Worm (Caenorhabditis elegans) whole organism, mixed stage, embryonic: ENCODE results near the gene cpar-1.

ENCODE experiments used
- M03D4.4 ChIP-seq: sonication (generic microtip); optimal IDR thresholded peaks from 2 replicates; lab custom pipeline; 2017; ENCODE audit warnings: mild to moderate bottlenecking, missing genetic modification characterization, missing compliant biosample characterization
- bed-3 ChIP-seq: fragments of 200-800 bp; sonication (Bioruptor generic); optimal IDR thresholded peaks from 3 replicates; lab custom pipeline; 2018; ENCODE audit warnings: mild to moderate bottlenecking, missing genetic modification characterization, moderate library complexity, missing compliant biosample characterization
- blmp-1 ChIP-seq: fragments of 150-350 bp; optimal IDR thresholded peaks from 2 replicates; lab custom pipeline; 2014; ENCODE audit warnings: missing biosample characterization, missing genetic modification characterization
- ceh-39 ChIP-seq: fragments of 150-350 bp; optimal IDR thresholded peaks from 2 replicates; lab custom pipeline; 2014; ENCODE audit warnings: missing biosample characterization, missing genetic modification characterization
- ceh-43 ChIP-seq: fragments of 200-800 bp; sonication (Bioruptor generic); optimal IDR thresholded peaks from 2 replicates; lab custom pipeline; 2018; ENCODE audit warnings: mild to moderate bottlenecking, missing genetic modification characterization, moderate library complexity, missing compliant biosample characterization
- ceh-83 ChIP-seq: fragments of 200-800 bp; sonication (Bioruptor generic); optimal IDR thresholded peaks from 2 replicates; lab custom pipeline; 2018; ENCODE audit warnings: mild to moderate bottlenecking, missing genetic modification characterization, missing compliant biosample characterization
- ces-1 ChIP-seq: fragments of 150-350 bp; optimal IDR thresholded peaks from 2 replicates; lab custom pipeline; 2014; ENCODE audit warnings: missing biosample characterization, missing genetic modification reagents, missing genetic modification characterization
- cnd-1 ChIP-seq: fragments of 200-800 bp; sonication (Bioruptor generic); optimal IDR thresholded peaks from 2 replicates; lab custom pipeline; 2018; ENCODE audit warnings: mild to moderate bottlenecking, missing genetic modification characterization, missing compliant biosample characterization
- drap-1 ChIP-seq: fragments of 200-800 bp; sonication (Bioruptor generic); optimal IDR thresholded peaks from 3 replicates; lab custom pipeline; 2018; ENCODE audit warnings: mild to moderate bottlenecking, missing genetic modification characterization, missing compliant biosample characterization
- elt-1 ChIP-seq: sonication (generic microtip); optimal IDR thresholded peaks from 2 replicates; lab custom pipeline; 2017; ENCODE audit warnings: missing genetic modification characterization, mild to moderate bottlenecking, missing compliant biosample characterization, antibody characterized with exemption, moderate library complexity, borderline replicate concordance; ENCODE audit not compliant: insufficient read depth
- elt-3 ChIP-seq: fragments of 150-350 bp; optimal IDR thresholded peaks from 2 replicates; lab custom pipeline; 2014; ENCODE audit warnings: missing biosample characterization, missing genetic modification characterization
- flh-1 ChIP-seq: fragments of 200-800 bp; sonication (Bioruptor generic); optimal IDR thresholded peaks from 2 replicates; lab custom pipeline; 2018; ENCODE audit warnings: mild to moderate bottlenecking, missing genetic modification characterization, moderate library complexity, missing compliant biosample characterization
- ham-2 ChIP-seq: fragments of 200-800 bp; sonication (Bioruptor generic); optimal IDR thresholded peaks from 2 replicates; lab custom pipeline; 2018; ENCODE audit warnings: mild to moderate bottlenecking, missing genetic modification characterization, missing compliant biosample characterization
- hlh-1 ChIP-seq: fragments of 150-350 bp; optimal IDR thresholded peaks from 2 replicates; lab custom pipeline; 2014; ENCODE audit warnings: missing biosample characterization, missing genetic modification reagents, missing genetic modification characterization
- lin-13 ChIP-seq: fragments of 150-350 bp; optimal IDR thresholded peaks from 2 replicates; lab custom pipeline; 2014; ENCODE audit warnings: missing biosample characterization, missing genetic modification characterization
- lin-32 ChIP-seq: fragments of 200-800 bp; sonication (Bioruptor generic); optimal IDR thresholded peaks from 2 replicates; lab custom pipeline; 2018; ENCODE audit warnings: mild to moderate bottlenecking, missing genetic modification characterization, missing compliant biosample characterization
- lsy-2 ChIP-seq: fragments of 150-350 bp; optimal IDR thresholded peaks from 2 replicates; lab custom pipeline; 2014; ENCODE audit warnings: missing biosample characterization, missing genetic modification characterization
- mab-5 ChIP-seq: fragments of 150-350 bp; optimal IDR thresholded peaks from 2 replicates; lab custom pipeline; 2014; ENCODE audit warnings: missing biosample characterization, missing genetic modification characterization
- mep-1 ChIP-seq: fragments of 150-350 bp; optimal IDR thresholded peaks from 2 replicates; lab custom pipeline; 2017; ENCODE audit warnings: missing biosample characterization, missing genetic modification reagents, missing genetic modification characterization, inconsistent platforms
- mls-2 ChIP-seq: sonication (generic microtip); optimal IDR thresholded peaks from 2 replicates; lab custom pipeline; 2016; ENCODE audit warnings: mild to moderate bottlenecking, missing genetic modification characterization, moderate library complexity, missing compliant biosample characterization
- nhr-12 ChIP-seq: fragments of 150-350 bp; optimal IDR thresholded peaks from 2 replicates; lab custom pipeline; 2014; ENCODE audit warnings: missing biosample characterization, missing genetic modification characterization
- nhr-2 ChIP-seq: fragments of 150-350 bp; optimal IDR thresholded peaks from 2 replicates; lab custom pipeline; 2014; ENCODE audit warnings: missing biosample characterization, missing genetic modification characterization
- nhr-237 ChIP-seq: fragments of 150-350 bp; optimal IDR thresholded peaks from 2 replicates; lab custom pipeline; 2014; ENCODE audit warnings: missing biosample characterization, missing genetic modification characterization
- nhr-28 ChIP-seq: fragments of 150-350 bp; optimal IDR thresholded peaks from 2 replicates; lab custom pipeline; 2014; ENCODE audit warnings: missing biosample characterization, missing genetic modification characterization
- nhr-76 ChIP-seq: sonication (generic microtip); optimal IDR thresholded peaks from 2 replicates; lab custom pipeline; 2017; ENCODE audit warnings: missing biosample characterization, missing genetic modification characterization
- pha-4 ChIP-seq: fragments of 150-350 bp; optimal IDR thresholded peaks from 2 replicates; lab custom pipeline; 2018; ENCODE audit warnings: missing biosample characterization, missing genetic modification reagents, missing genetic modification characterization
- sem-2 ChIP-seq: fragments of 200-800 bp; sonication (Bioruptor generic); optimal IDR thresholded peaks from 2 replicates; lab custom pipeline; 2018; ENCODE audit warnings: mild to moderate bottlenecking, missing genetic modification characterization, missing compliant biosample characterization
- snpc-4 ChIP-seq: fragments of 150-350 bp; optimal IDR thresholded peaks from 2 replicates; lab custom pipeline; 2014; ENCODE audit warnings: missing biosample characterization, missing genetic modification characterization
- sptf-1 ChIP-seq: sonication (generic microtip); optimal IDR thresholded peaks from 2 replicates; lab custom pipeline; 2017; ENCODE audit warnings: mild to moderate bottlenecking, missing genetic modification characterization, moderate library complexity, missing compliant biosample characterization
- tbx-8 ChIP-seq: fragments of 200-800 bp; sonication (Bioruptor generic); optimal IDR thresholded peaks from 2 replicates; lab custom pipeline; 2018; ENCODE audit warnings: mild to moderate bottlenecking, missing genetic modification characterization, moderate library complexity, missing compliant biosample characterization
- unc-120 ChIP-seq: sonication (generic microtip); optimal IDR thresholded peaks from 2 replicates; lab custom pipeline; 2017; ENCODE audit warnings: missing genetic modification characterization, missing compliant biosample characterization; ENCODE audit not compliant: poor library complexity, severe bottlenecking
- unc-39 ChIP-seq: fragments of 150-350 bp; optimal IDR thresholded peaks from 2 replicates; lab custom pipeline; 2014; ENCODE audit warnings: missing biosample characterization, missing genetic modification characterization
- unc-62 ChIP-seq: fragments of 150-350 bp; optimal IDR thresholded peaks from 2 replicates; lab custom pipeline; 2014; ENCODE audit warnings: missing biosample characterization, missing genetic modification reagents, missing genetic modification characterization
- zip-8 ChIP-seq: fragments of 150-350 bp; optimal IDR thresholded peaks from 2 replicates; lab custom pipeline; 2014; ENCODE audit warnings: missing biosample characterization, missing genetic modification characterization
- ztf-11 ChIP-seq: fragments of 150-350 bp; optimal IDR thresholded peaks from 2 replicates; lab custom pipeline; 2014; ENCODE audit warnings: missing biosample characterization, missing genetic modification characterization

Gene cpar-1

DNA sequence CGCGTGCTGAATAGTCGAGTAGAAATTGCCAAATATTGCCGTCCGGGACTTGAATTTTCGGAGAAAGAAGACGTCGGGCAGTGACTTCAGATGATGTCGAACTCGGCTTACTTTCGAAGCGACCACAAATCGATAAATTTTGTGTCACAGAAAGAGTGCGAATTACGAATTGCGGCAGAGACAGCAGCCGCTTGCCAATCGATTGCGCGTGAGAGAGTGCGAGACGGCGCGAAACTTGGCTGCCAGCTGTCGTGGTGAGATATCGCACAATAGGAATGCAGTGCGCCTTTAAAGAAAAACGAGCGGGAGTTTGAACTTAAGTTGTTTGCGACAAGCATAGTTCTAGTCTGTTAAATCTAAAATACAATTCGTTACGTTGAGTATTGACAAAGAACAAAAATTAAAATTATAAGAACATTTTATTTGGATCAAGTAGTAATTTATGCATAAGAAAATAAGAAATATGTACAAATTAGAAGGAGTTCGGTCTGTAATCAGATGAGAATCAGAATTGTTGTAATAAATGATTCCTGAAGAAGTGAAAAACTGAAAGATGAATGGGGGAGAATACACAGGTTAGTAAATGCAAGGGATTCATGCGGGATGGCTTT, 9.7 kb downstream of the cpar-1 start, which contains the start of gene pir-2:
TSS of gene pir-2 (minus strand) at position 218 of the 611 bp plus-strand sequence.
- TF ChIP-seq unc-62: peak; percentile 74
- peak; percentile 63 for TF ChIP-seq ztf-11 (tag; lab: Kevin White, UChicago)
- peak; percentile 98 for TF ChIP-seq hlh-1 (tag; lab: Kevin White, UChicago)
- no peak for TF ChIP-seq mab-5 (tag; lab: Kevin White, UChicago)
- TF ChIP-seq nhr-12: no peak
- TF ChIP-seq lin-13 (tag; lab: Kevin White, UChicago): peak; percentile 28
- TF ChIP-seq zip-8: no peak
- no peak for TF ChIP-seq nhr-28
- TF ChIP-seq elt-1 (tag; lab: Kevin White, UChicago): no peak
- TF ChIP-seq nhr-2 (tag; lab: Kevin White, UChicago): peak; percentile 12
- peak; percentile 83 for TF ChIP-seq pha-4 (tag; lab: Kevin White, UChicago)
- peak; percentile 94 for TF ChIP-seq cnd-1 (tag; lab: Kevin White, UChicago)
- TF ChIP-seq tbx-8 (GFP tag; lab: Kevin White, UChicago): no peak
- peak; percentile 83 for TF ChIP-seq lin-32 (GFP tag; lab: Kevin White, UChicago)
- TF ChIP-seq ceh-39 (tag; lab: Kevin White, UChicago): peak; percentile 93
- TF ChIP-seq sem-2 (GFP tag; lab: Kevin White, UChicago): no peak
- peak; percentile 66 for TF ChIP-seq mls-2 (tag; lab: Kevin White, UChicago)
- TF ChIP-seq nhr-76 (tag; lab: Kevin White, UChicago): no peak
- TF ChIP-seq drap-1: peak; percentile 32
- TF ChIP-seq ceh-43 (GFP tag; lab: Kevin White, UChicago): no peak
- no peak for TF ChIP-seq blmp-1 (tag; lab: Kevin White, UChicago)
- TF ChIP-seq ces-1 (GFP tag; lab: Kevin White, UChicago): peak; percentile 84
- TF ChIP-seq ham-2 (GFP tag; lab: Kevin White, UChicago): peak; percentile 69
- TF ChIP-seq sptf-1: peak; percentile 73
- no peak for TF ChIP-seq unc-39 (tag; lab: Kevin White, UChicago)
- TF ChIP-seq snpc-4 (tag; lab: Kevin White, UChicago): no peak
- no peak for TF ChIP-seq bed-3 (GFP tag; lab: Kevin White, UChicago)
- peak; percentile 82 for TF ChIP-seq unc-120 (tag; lab: Kevin White, UChicago)
- no peak for TF ChIP-seq flh-1 (GFP tag; lab: Kevin White, UChicago)
- TF ChIP-seq M03D4.4 (tag; lab: Kevin White, UChicago): no peak
- TF ChIP-seq nhr-237 (tag; lab: Kevin White, UChicago): peak; percentile 65
- peak; percentile 66 for TF ChIP-seq ceh-83 (GFP tag; lab: Kevin White, UChicago)
- peak; percentile 88 for TF ChIP-seq mep-1 (tag; lab: Kevin White, UChicago)
- TF ChIP-seq lsy-2 (tag; lab: Kevin White, UChicago): peak; percentile 85
- TF ChIP-seq elt-3 (tag; lab: Kevin White, UChicago): peak; percentile 8

- TF ChIP-seq mab-5 (tag; lab: Kevin White, UChicago): no peak
- no peak for TF ChIP-seq ceh-83 (GFP tag; lab: Kevin White, UChicago)
- TF ChIP-seq unc-120 (tag; lab: Kevin White, UChicago): no peak
- no peak for TF ChIP-seq cnd-1 (tag; lab: Kevin White, UChicago)
- no peak for TF ChIP-seq elt-1 (tag; lab: Kevin White, UChicago)
- TF ChIP-seq lin-32 (GFP tag; lab: Kevin White, UChicago): no peak
- no peak for TF ChIP-seq mls-2 (tag; lab: Kevin White, UChicago)
- TF ChIP-seq sptf-1: no peak
- no peak for TF ChIP-seq snpc-4 (tag; lab: Kevin White, UChicago)
- TF ChIP-seq nhr-76 (tag; lab: Kevin White, UChicago): no peak
- no peak for TF ChIP-seq ham-2 (GFP tag; lab: Kevin White, UChicago)
- no peak for TF ChIP-seq blmp-1 (tag; lab: Kevin White, UChicago)
- TF ChIP-seq ceh-43 (GFP tag; lab: Kevin White, UChicago): no peak
- TF ChIP-seq unc-62: no peak
- TF ChIP-seq ceh-39 (tag; lab: Kevin White, UChicago): no peak
- no peak for TF ChIP-seq nhr-28
- TF ChIP-seq pha-4 (tag; lab: Kevin White, UChicago): no peak
- TF ChIP-seq ztf-11 (tag; lab: Kevin White, UChicago): no peak
- TF ChIP-seq zip-8: no peak
- TF ChIP-seq lin-13 (tag; lab: Kevin White, UChicago): no peak
Observed at ce11 chrIII:9449831-9450230, 16.0 kb downstream of the cpar-1 start, which contains the start of gene F54C8.6. Gene F54C8.6 (minus strand): TSS chrIII:9449931.
